Fruit fly (Drosophila melanogaster): ENCODE results near the gene Hs3st-B.

Gene Hs3st-B

DNA sequence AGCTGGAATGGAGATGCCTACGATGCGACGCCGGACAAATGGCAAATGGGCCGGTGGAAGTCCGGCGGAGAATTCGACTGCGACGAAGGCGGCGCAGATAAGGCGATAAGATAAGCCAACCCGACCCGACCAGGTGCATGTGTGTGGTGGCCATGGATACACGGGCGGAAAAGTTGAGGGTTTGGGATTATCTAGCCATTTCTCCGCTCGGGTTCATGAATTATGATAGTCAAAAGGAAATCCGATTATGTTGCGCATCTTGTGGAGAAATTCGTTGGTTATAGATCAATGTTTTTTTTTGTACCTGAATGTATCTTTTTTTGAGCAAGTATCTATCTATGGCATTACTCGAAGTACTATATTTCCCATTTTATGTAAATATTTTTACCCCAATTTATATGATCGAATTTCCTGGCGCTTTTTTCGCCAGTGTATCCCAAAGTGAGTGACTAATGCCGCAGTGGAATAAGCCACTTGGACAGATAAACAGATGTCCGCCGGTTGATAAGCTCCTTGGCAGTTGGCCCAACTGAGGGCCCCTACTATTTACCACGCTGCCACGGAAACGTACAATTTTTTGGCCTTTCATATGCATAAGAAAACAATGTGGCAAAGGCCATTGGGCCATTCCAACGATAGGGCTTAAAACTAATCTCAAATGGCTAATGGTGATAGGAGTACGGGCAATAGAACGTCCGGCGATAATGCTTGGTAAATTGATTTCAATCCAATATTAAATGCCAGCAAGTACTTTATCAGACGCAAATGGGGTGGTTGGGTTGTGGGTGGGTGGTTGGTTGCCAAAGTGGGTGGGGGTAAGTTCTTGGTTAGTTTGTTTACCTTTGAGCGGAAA is 1.0 kb upstream of the Hs3st-B start, which contains the start of gene CG7992 (continued):
- TF ChIP-seq CG11695 (GFP tag; IDR thresholded peaks at IDR 0.05) (peak; percentile 57; the same call in 2 of the 3 replicates), nerfin-1 (tag; optimal IDR thresholded peaks at IDR 0.05) (no peak), stc (GFP tag; IDR thresholded peaks at IDR 0.05) (0 out of 2 replicates have a peak, but pooled peaks have one; percentile 13), eyg (GFP tag; optimal IDR thresholded peaks at IDR 0.05) (peak; percentile 37), Chrac-16 (GFP tag; optimal IDR thresholded peaks at IDR 0.05) (peak; percentile 21), CG2202 (tag; optimal IDR thresholded peaks at IDR 0.05) (no peak), lola (GFP tag; optimal IDR thresholded peaks at IDR 0.05) (peak in 1 of 3 experiments; percentile 20), Ets65A (GFP tag) (no peak), CG4707 (GFP tag; optimal IDR thresholded peaks at IDR 0.05) (no peak), CG7963 (GFP tag; IDR thresholded peaks at IDR 0.05; ENCODE audit: partially characterized antibody) (no peak), al (GFP tag; IDR thresholded peaks at IDR 0.05) (peak; percentile 46; the same call in 1 of the 2 replicates), CG13296 (GFP tag; optimal IDR thresholded peaks at IDR 0.05) (peak; percentile 46), Deaf1 (tag; optimal IDR thresholded peaks at IDR 0.05) (no peak), pum (GFP tag; optimal IDR thresholded peaks at IDR 0.05) (peak; percentile 56), CG43689 (GFP tag; IDR thresholded peaks at IDR 0.05) (no peak), CG14860 (GFP tag; IDR thresholded peaks at IDR 0.05; ENCODE audit: partially characterized antibody) (no peak), E2f2 (GFP tag; IDR thresholded peaks at IDR 0.05) (no peak), prd (optimal IDR thresholded peaks at IDR 0.05) (no peak), prd (GFP tag; IDR thresholded peaks at IDR 0.05) (peak; percentile 41; the same call in 1 of the 3 replicates), kah (GFP tag; optimal IDR thresholded peaks at IDR 0.05) (no peak), CG15514 (GFP tag; optimal IDR thresholded peaks at IDR 0.05) (peak; percentile 37), GATAe (GFP tag; conservative IDR thresholded peaks at IDR 0.05) (peak; percentile 51), zen2 (GFP tag; IDR thresholded peaks at IDR 0.05; ENCODE audit: partially characterized antibody) (no peak), CG4820 (GFP tag; optimal IDR thresholded peaks at IDR 0.05) (peak; percentile 48), Side (GFP tag; optimal IDR thresholded peaks at IDR 0.05) (peak; percentile 70), kni (GFP tag; optimal IDR thresholded peaks at IDR 0.05) (no peak), CG15073 (GFP tag; optimal IDR thresholded peaks at IDR 0.05) (no peak), kay (GFP tag; optimal IDR thresholded peaks at IDR 0.05) (peak; percentile 88), CG4424 (GFP tag; optimal IDR thresholded peaks at IDR 0.05) (peak; percentile 41), oc (tag; optimal IDR thresholded peaks at IDR 0.05) (no peak), bab2 (GFP tag; optimal IDR thresholded peaks at IDR 0.05) (peak; percentile 55), gt (GFP tag; IDR thresholded peaks at IDR 0.05) (no peak), Oli (tag; optimal IDR thresholded peaks at IDR 0.05) (peak; percentile 72), Fer3 (tag; optimal IDR thresholded peaks at IDR 0.05) (peak; percentile 52), chif (GFP tag; optimal IDR thresholded peaks at IDR 0.05) (peak; percentile 47 to 52), Trl (optimal IDR thresholded peaks at IDR 0.05) (no peak), Trl (GFP tag; optimal IDR thresholded peaks at IDR 0.05) (peak; percentile 52), Taf1 (GFP tag; IDR thresholded peaks at IDR 0.05) (no peak; the same call in 1 of the 2 replicates), CG1024 (GFP tag; IDR thresholded peaks at IDR 0.05) (no peak), BtbVII (GFP tag; optimal IDR thresholded peaks at IDR 0.05) (peak; percentile 72), Oaz (GFP tag; IDR thresholded peaks at IDR 0.05) (0 out of 2 replicates have a peak, but pooled peaks have one; percentile 21), CG8944 (GFP tag; optimal IDR thresholded peaks at IDR 0.05) (peak; percentile 40), wor (GFP tag; IDR thresholded peaks at IDR 0.05) (no peak), MBD-R2 (GFP tag; IDR thresholded peaks at IDR 0.05) (peak; percentile 26; the same call in 1 of the 2 replicates), Dad (GFP tag; optimal IDR thresholded peaks at IDR 0.05) (peak; percentile 0), lbe (GFP tag; optimal IDR thresholded peaks at IDR 0.05) (no peak), HLH4C (GFP tag; IDR thresholded peaks at IDR 0.05; ENCODE audit: partially characterized antibody) (no peak), gcm (GFP tag; optimal IDR thresholded peaks at IDR 0.05) (no peak), CG8765 (GFP tag; IDR thresholded peaks at IDR 0.05) (no peak)
